Worm (Caenorhabditis elegans) whole organism, late embryonic: Measurements from ENCODE around the gene clec-181.

Experiments
- C08G9.2 ChIP-seq: sonication (generic microtip); optimal IDR thresholded peaks from 2 replicates; lab custom pipeline; 2016; ENCODE audit warnings: mild to moderate bottlenecking, missing genetic modification characterization, moderate library complexity, missing compliant biosample characterization
- C38D4.7 ChIP-seq: fragments of 200-800 bp; sonication (Bioruptor generic); optimal IDR thresholded peaks from 2 replicates; lab custom pipeline; 2018; ENCODE audit warnings: mild to moderate bottlenecking, missing genetic modification characterization, moderate library complexity, missing compliant biosample characterization
- K09A11.1 ChIP-seq: sonication (generic microtip); optimal IDR thresholded peaks from 2 replicates; lab custom pipeline; 2017; ENCODE audit warnings: antibody characterized with exemption, mild to moderate bottlenecking, missing genetic modification characterization, missing compliant biosample characterization; ENCODE audit not compliant: insufficient read depth
- T23F11.4 ChIP-seq: fragments of 200-800 bp; sonication (Bioruptor generic); optimal IDR thresholded peaks from 2 replicates; lab custom pipeline; 2018; ENCODE audit warnings: mild to moderate bottlenecking, missing genetic modification characterization, missing compliant biosample characterization
- Y22D7AL.16 ChIP-seq: sonication (generic microtip); optimal IDR thresholded peaks from 2 replicates; lab custom pipeline; 2016; ENCODE audit warnings: missing genetic modification characterization, missing compliant biosample characterization
- ahr-1 ChIP-seq: sonication (generic microtip); optimal IDR thresholded peaks from 2 replicates; lab custom pipeline; 2016; ENCODE audit warnings: missing genetic modification characterization, missing compliant biosample characterization
- ama-1 ChIP-seq: fragments of 150-350 bp; optimal IDR thresholded peaks from 2 replicates; lab custom pipeline; 2014
- ceh-14 ChIP-seq: sonication (generic microtip); optimal IDR thresholded peaks from 2 replicates; lab custom pipeline; 2016; ENCODE audit warnings: missing genotype, missing genetic modification characterization, missing compliant biosample characterization
- ceh-18 ChIP-seq: sonication (generic microtip); optimal IDR thresholded peaks from 2 replicates; lab custom pipeline; 2016; ENCODE audit warnings: missing genetic modification characterization, missing compliant biosample characterization
- ceh-22 ChIP-seq: sonication (generic microtip); optimal IDR thresholded peaks from 2 replicates; lab custom pipeline; 2017; ENCODE audit warnings: missing biosample characterization, missing genetic modification characterization
- ceh-24 ChIP-seq: sonication (generic microtip); optimal IDR thresholded peaks from 2 replicates; lab custom pipeline; 2016; ENCODE audit warnings: mild to moderate bottlenecking, missing genetic modification characterization, missing compliant biosample characterization
- ceh-45 ChIP-seq: fragments of 200-800 bp; sonication (Bioruptor generic); IDR thresholded peaks from 2 replicates; pipeline ENCODE4 v1.3.6; 2022; ENCODE audit warnings: missing genetic modification reagents, missing genetic modification characterization, missing compliant biosample characterization
- ceh-6 ChIP-seq: fragments of 200-800 bp; sonication (Bioruptor generic); optimal IDR thresholded peaks from 2 replicates; lab custom pipeline; 2018; ENCODE audit warnings: mild to moderate bottlenecking, missing genetic modification characterization, missing compliant biosample characterization
- che-1 ChIP-seq: sonication (generic microtip); optimal IDR thresholded peaks from 2 replicates; lab custom pipeline; 2016; ENCODE audit warnings: mild to moderate bottlenecking, missing genetic modification characterization, missing compliant biosample characterization
- dmd-4 ChIP-seq: sonication (generic microtip); optimal IDR thresholded peaks from 2 replicates; lab custom pipeline; 2016; ENCODE audit warnings: borderline replicate concordance, missing genetic modification characterization, missing compliant biosample characterization
- dve-1 ChIP-seq: sonication (generic microtip); optimal IDR thresholded peaks from 2 replicates; lab custom pipeline; 2017; ENCODE audit warnings: antibody characterized with exemption, mild to moderate bottlenecking, missing genetic modification characterization, missing compliant biosample characterization
- elt-2 ChIP-seq: sonication (generic microtip); optimal IDR thresholded peaks from 2 replicates; lab custom pipeline; 2016; ENCODE audit warnings: missing genetic modification reagents, missing genetic modification characterization, missing compliant biosample characterization
- eyg-1 ChIP-seq: sonication (generic microtip); optimal IDR thresholded peaks from 2 replicates; lab custom pipeline; 2016; ENCODE audit warnings: missing genotype, missing genetic modification characterization, missing compliant biosample characterization
- fax-1 ChIP-seq: sonication (generic microtip); optimal IDR thresholded peaks from 2 replicates; lab custom pipeline; 2016; ENCODE audit warnings: missing genotype, missing genetic modification characterization, missing compliant biosample characterization
- fkh-6 ChIP-seq: sonication (generic microtip); optimal IDR thresholded peaks from 2 replicates; lab custom pipeline; 2016; ENCODE audit warnings: missing genetic modification characterization, missing compliant biosample characterization
- gmeb-2 ChIP-seq: sonication (generic microtip); optimal IDR thresholded peaks from 2 replicates; lab custom pipeline; 2016; ENCODE audit warnings: missing genetic modification characterization, inconsistent platforms, missing compliant biosample characterization
- hlh-13 ChIP-seq: fragments of 200-800 bp; sonication (Bioruptor generic); optimal IDR thresholded peaks from 2 replicates; lab custom pipeline; 2018; ENCODE audit warnings: mild to moderate bottlenecking, missing genetic modification characterization, missing compliant biosample characterization
- hlh-15 ChIP-seq: sonication (generic microtip); optimal IDR thresholded peaks from 2 replicates; lab custom pipeline; 2016; ENCODE audit warnings: missing genetic modification characterization, missing compliant biosample characterization
- lim-6 ChIP-seq: sonication (generic microtip); optimal IDR thresholded peaks from 2 replicates; lab custom pipeline; 2016; ENCODE audit warnings: missing genetic modification characterization, missing compliant biosample characterization
- nfya-1 ChIP-seq: sonication (generic microtip); optimal IDR thresholded peaks from 2 replicates; lab custom pipeline; 2017; ENCODE audit warnings: missing genetic modification characterization, mild to moderate bottlenecking, missing compliant biosample characterization, antibody characterized with exemption, moderate library complexity
- nhr-11 ChIP-seq: fragments of 150-350 bp; optimal IDR thresholded peaks from 2 replicates; lab custom pipeline; 2014; ENCODE audit warnings: missing biosample characterization, missing genetic modification characterization
- nhr-232 ChIP-seq: sonication (generic microtip); optimal IDR thresholded peaks from 2 replicates; lab custom pipeline; 2016; ENCODE audit warnings: missing genetic modification characterization, missing compliant biosample characterization
- npax-4 ChIP-seq: sonication (generic microtip); optimal IDR thresholded peaks from 2 replicates; lab custom pipeline; 2016; ENCODE audit warnings: missing genetic modification characterization, missing compliant biosample characterization
- pat-9 ChIP-seq: fragments of 200-800 bp; sonication (Bioruptor generic); optimal IDR thresholded peaks from 2 replicates; lab custom pipeline; 2018; ENCODE audit warnings: mild to moderate bottlenecking, missing genetic modification characterization, moderate library complexity, missing compliant biosample characterization
- pax-1 ChIP-seq: fragments of 150-350 bp; optimal IDR thresholded peaks from 2 replicates; lab custom pipeline; 2014; ENCODE audit warnings: missing biosample characterization, missing genetic modification characterization
- pqm-1 ChIP-seq: sonication (generic microtip); optimal IDR thresholded peaks from 2 replicates; lab custom pipeline; 2016; ENCODE audit warnings: missing genetic modification characterization, missing compliant biosample characterization
- sox-2 ChIP-seq: fragments of 200-800 bp; sonication (Bioruptor generic); IDR thresholded peaks from 2 replicates; pipeline ENCODE4 v1.3.6; 2022; ENCODE audit warnings: missing genetic modification reagents, missing genetic modification characterization, missing compliant biosample characterization
- tbx-7 ChIP-seq: sonication (generic microtip); optimal IDR thresholded peaks from 2 replicates; lab custom pipeline; 2016; ENCODE audit warnings: missing genotype, missing genetic modification characterization, missing compliant biosample characterization
- unc-3 ChIP-seq, 2 experiments: fragments of 200-800 bp in 1 of 2; sonication (Bioruptor generic) in 1 of 2; sonication (generic microtip) in 1 of 2; conservative IDR thresholded peaks in 1 of 2; optimal IDR thresholded peaks in 1 of 2; 2 replicates each; pipeline versions ENCODE4 v1.3.6 to Lab custom; 2016 to 2022; ENCODE audit warnings: missing compliant biosample characterization in 2 of 2, missing genetic modification characterization in 2 of 2, missing genetic modification reagents in 1 of 2
- unc-42 ChIP-seq: sonication (generic microtip); optimal IDR thresholded peaks from 2 replicates; lab custom pipeline; 2016; ENCODE audit warnings: missing genotype, missing genetic modification characterization, missing compliant biosample characterization
- unc-55 ChIP-seq: sonication (generic microtip); optimal IDR thresholded peaks from 2 replicates; lab custom pipeline; 2017; ENCODE audit warnings: missing biosample characterization, missing genetic modification reagents, missing genetic modification characterization
- unc-86 ChIP-seq: sonication (generic microtip); optimal IDR thresholded peaks from 2 replicates; lab custom pipeline; 2016; ENCODE audit warnings: missing genetic modification characterization, missing compliant biosample characterization
- zip-5 ChIP-seq: sonication (generic microtip); optimal IDR thresholded peaks from 2 replicates; lab custom pipeline; 2016; ENCODE audit warnings: missing genetic modification characterization, missing compliant biosample characterization
- ztf-16 ChIP-seq: sonication (generic microtip); optimal IDR thresholded peaks from 2 replicates; lab custom pipeline; 2017; ENCODE audit warnings: missing genetic modification characterization, missing compliant biosample characterization

clec-181 gene

ce11 chrIV:8605217-8605616, 9.3 kb downstream of the clec-181 start:
- TF ChIP-seq unc-42 (tag; lab: Kevin White, UChicago) = no peak
- no peak for TF ChIP-seq che-1 (tag; lab: Kevin White, UChicago)
- no peak for TF ChIP-seq nhr-11 (tag; lab: Kevin White, UChicago)
- peak; percentile 16 for TF ChIP-seq unc-55 (GFP tag; lab: Kevin White, UChicago)
- TF ChIP-seq nfya-1 = no peak
- TF ChIP-seq fkh-6 (tag; lab: Kevin White, UChicago) = no peak
- TF ChIP-seq ama-1 = no peak
- TF ChIP-seq ceh-18 (tag; lab: Kevin White, UChicago) = peak; percentile 63
- TF ChIP-seq ceh-45 (GFP tag; lab: Robert Waterston, UW) = no peak

DNA sequence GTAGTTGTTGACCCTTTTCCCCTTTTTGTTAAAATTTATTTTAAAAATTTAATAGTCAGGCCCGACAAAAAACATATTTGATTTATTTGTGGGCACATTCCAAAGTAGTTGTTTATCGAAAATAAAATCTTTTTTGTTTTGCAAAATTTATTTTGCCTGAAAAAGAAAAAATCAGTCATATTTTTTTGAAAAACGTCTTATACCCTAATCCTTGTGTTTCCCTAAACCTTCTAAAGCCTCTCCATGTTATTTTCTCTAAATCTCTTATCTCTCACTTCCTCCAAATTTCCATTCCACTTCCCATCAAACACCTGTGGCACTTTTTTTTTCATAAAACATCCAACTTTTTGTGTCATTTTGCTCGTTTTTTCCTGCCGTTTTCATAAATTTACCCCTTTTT, 12.3 kb downstream of the clec-181 start:
- no peak for TF ChIP-seq pat-9 (tag; lab: Kevin White, UChicago)
- TF ChIP-seq ceh-45 (GFP tag; lab: Robert Waterston, UW) = no peak
- no peak for TF ChIP-seq npax-4 (tag; lab: Kevin White, UChicago)
- no peak for TF ChIP-seq ztf-16 (tag; lab: Kevin White, UChicago)
- TF ChIP-seq T23F11.4 = no peak
- TF ChIP-seq C38D4.7 (GFP tag; lab: Kevin White, UChicago) = no peak
- no peak for TF ChIP-seq pqm-1
- no peak for TF ChIP-seq ceh-22 (tag; lab: Kevin White, UChicago)
- TF ChIP-seq unc-3 (GFP tag; conservative IDR thresholded peaks at IDR 0.05; lab: Robert Waterston, UW) = no peak
- no peak for TF ChIP-seq unc-3 (tag; optimal IDR thresholded peaks at IDR 0.05; lab: Kevin White, UChicago)
- TF ChIP-seq nhr-11 (tag; lab: Kevin White, UChicago) = no peak
- no peak for TF ChIP-seq pax-1 (tag; lab: Kevin White, UChicago)
- TF ChIP-seq zip-5 = no peak
- no peak for TF ChIP-seq lim-6 (tag; lab: Kevin White, UChicago)
- TF ChIP-seq fax-1 (tag; lab: Kevin White, UChicago) = no peak
- TF ChIP-seq ceh-14 (tag; lab: Kevin White, UChicago) = no peak
- TF ChIP-seq nhr-232 (tag; lab: Kevin White, UChicago) = no peak
- no peak for TF ChIP-seq ama-1
- no peak for TF ChIP-seq K09A11.1 (tag; lab: Kevin White, UChicago)
- no peak for TF ChIP-seq ceh-24
- TF ChIP-seq, all 69 proteins: peak for 0

DNA sequence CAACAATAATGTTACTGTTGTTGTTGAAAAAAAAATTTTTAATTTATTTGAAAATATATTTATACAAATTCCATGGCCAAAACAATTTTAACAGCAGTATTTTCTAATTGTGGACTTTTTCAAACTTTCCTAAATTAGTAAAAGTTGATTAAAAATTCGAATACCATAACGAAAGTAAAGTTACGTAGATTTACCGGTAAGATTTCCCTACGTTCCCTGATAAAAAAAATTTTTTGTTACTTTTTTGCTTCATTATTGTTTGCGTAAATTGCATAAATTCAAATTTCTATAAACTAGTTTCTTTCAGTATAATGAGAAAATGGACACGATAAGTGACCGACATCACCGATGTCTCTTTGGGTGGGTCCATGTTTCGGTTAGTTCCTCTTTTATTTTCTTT, 13.1 kb downstream of the clec-181 start, which contains the start of gene F42A9.6:
F42A9.6 (plus strand) TSS at position 301 of the 400 bp plus-strand sequence.
- no peak for TF ChIP-seq ama-1
- TF ChIP-seq pax-1 (tag; lab: Kevin White, UChicago) = no peak
- no peak for TF ChIP-seq K09A11.1 (tag; lab: Kevin White, UChicago)
- no peak for TF ChIP-seq gmeb-2 (tag; lab: Kevin White, UChicago)
- no peak for TF ChIP-seq dmd-4 (tag; lab: Kevin White, UChicago)
- no peak for TF ChIP-seq sox-2 (GFP tag; lab: Robert Waterston, UW)
- no peak for TF ChIP-seq ceh-45 (GFP tag; lab: Robert Waterston, UW)
- TF ChIP-seq ceh-6 (GFP tag; lab: Kevin White, UChicago) = no peak
- no peak for TF ChIP-seq pat-9 (tag; lab: Kevin White, UChicago)
- TF ChIP-seq unc-42 (tag; lab: Kevin White, UChicago) = no peak
- no peak for TF ChIP-seq hlh-13
- TF ChIP-seq dve-1 = no peak

ce11 chrIV:8611886-8612542, 16.1 kb downstream of the clec-181 start, which contains the start of the genes F42A9.17 and cyp-33E2:
F42A9.17 (minus strand) TSS chrIV:8611936.
cyp-33E2 (plus strand) TSS chrIV:8612334.
- TF ChIP-seq tbx-7 (tag; lab: Kevin White, UChicago) (no peak), nhr-232 (tag; lab: Kevin White, UChicago) (no peak), eyg-1 (tag; lab: Kevin White, UChicago) (no peak), elt-2 (tag; lab: Kevin White, UChicago) (no peak), C08G9.2 (no peak), Y22D7AL.16 (tag; lab: Kevin White, UChicago) (no peak), hlh-13 (no peak), hlh-15 (no peak), ceh-45 (GFP tag; lab: Robert Waterston, UW) (no peak), ahr-1 (tag; lab: Kevin White, UChicago) (no peak), unc-86 (tag; lab: Kevin White, UChicago) (no peak), zip-5 (no peak)
- TF ChIP-seq, all 69 proteins: peak for 0
